Fruit fly (Drosophila melanogaster): ENCODE results near the gene Pex11c.
A peak's percentile ranks its signal among the peaks of the same experiment; 100 is the strongest.

The Pex11c gene

dm6 chr3R:23279834-23280233 lies 21.7 kb downstream of the Pex11c start:
- no peak for TF ChIP-seq CG8478 (optimal IDR thresholded peaks at IDR 0.05)
- TF ChIP-seq usp (GFP tag; optimal IDR thresholded peaks at IDR 0.05): no peak
- no peak for TF ChIP-seq pan (optimal IDR thresholded peaks at IDR 0.05)
- TF ChIP-seq psq (optimal IDR thresholded peaks at IDR 0.05): no peak
- TF ChIP-seq EcR (GFP tag; optimal IDR thresholded peaks at IDR 0.05): no peak

DNA sequence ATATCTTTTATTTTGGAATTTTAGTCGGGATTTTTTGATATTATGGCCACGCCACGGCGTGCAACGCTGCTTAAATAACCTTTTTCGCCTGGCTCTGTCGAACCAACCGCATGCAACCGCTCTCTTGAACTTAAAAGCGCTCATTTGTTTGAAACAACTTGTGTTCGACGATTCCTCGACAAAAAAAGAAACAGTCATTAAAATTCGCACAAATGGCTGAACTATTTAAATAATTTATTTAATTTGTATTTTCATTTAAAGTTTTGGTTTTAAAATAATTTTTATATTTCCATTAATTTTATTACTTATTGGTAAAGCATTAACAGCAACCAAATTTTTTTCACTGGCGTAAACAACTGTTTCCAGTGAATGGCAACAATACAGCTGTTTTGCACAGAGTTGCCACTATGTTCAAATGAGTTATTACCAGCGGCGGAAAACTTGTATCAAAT lies 22.7 kb downstream of the Pex11c start, which contains the start of the genes orb and Cdc16:
Gene orb, minus strand, starts transcription at position 51 of the 452 bp plus-strand sequence.
Gene Cdc16, plus strand, starts transcription at position 396 of the 452 bp plus-strand sequence.
- TF ChIP-seq psq (optimal IDR thresholded peaks at IDR 0.05): no peak
- no peak for TF ChIP-seq Dll (optimal IDR thresholded peaks at IDR 0.05)
- TF ChIP-seq CG8478 (optimal IDR thresholded peaks at IDR 0.05): no peak
- no peak for TF ChIP-seq pan (optimal IDR thresholded peaks at IDR 0.05)
- no peak for TF ChIP-seq usp (GFP tag; optimal IDR thresholded peaks at IDR 0.05)
- no peak for TF ChIP-seq EcR (GFP tag; optimal IDR thresholded peaks at IDR 0.05)

dm6 chr3R:23283702-23284101 lies 25.5 kb downstream of the Pex11c start, which contains the start of gene CG6763:
TSS of gene CG6763 (plus strand) at chr3R:23284002.
- TF ChIP-seq EcR (GFP tag; optimal IDR thresholded peaks at IDR 0.05) (no peak), Dll (optimal IDR thresholded peaks at IDR 0.05) (no peak), pan (optimal IDR thresholded peaks at IDR 0.05) (no peak), CG8478 (optimal IDR thresholded peaks at IDR 0.05) (no peak), usp (GFP tag; optimal IDR thresholded peaks at IDR 0.05) (no peak), psq (optimal IDR thresholded peaks at IDR 0.05) (no peak)

DNA sequence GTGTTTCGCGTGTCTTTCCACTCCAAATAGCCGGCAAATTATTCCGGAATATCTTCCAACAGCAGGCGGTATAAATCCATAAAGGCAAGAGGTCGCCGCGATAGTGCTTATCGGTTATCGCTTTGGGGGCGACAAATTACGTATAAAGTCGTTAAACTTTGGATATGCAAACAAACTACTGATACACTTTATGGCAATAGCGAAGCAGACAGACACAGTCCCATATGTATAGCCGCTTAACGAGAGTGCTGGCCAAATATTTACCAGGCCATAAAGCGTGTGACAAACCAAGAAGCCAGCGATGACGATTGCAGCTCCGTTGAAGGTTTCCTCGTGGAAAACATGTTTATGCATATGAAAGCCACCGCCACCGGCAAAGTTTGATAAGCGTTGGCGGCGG lies 26.1 kb downstream of the Pex11c start:
- TF ChIP-seq pan (optimal IDR thresholded peaks at IDR 0.05): no peak
- TF ChIP-seq CG8478 (optimal IDR thresholded peaks at IDR 0.05): no peak
- no peak for TF ChIP-seq usp (GFP tag; optimal IDR thresholded peaks at IDR 0.05)
- TF ChIP-seq EcR (GFP tag; optimal IDR thresholded peaks at IDR 0.05): no peak
- no peak for TF ChIP-seq psq (optimal IDR thresholded peaks at IDR 0.05)

dm6 chr3R:23287951-23288350 lies 29.8 kb downstream of the Pex11c start, which contains the start of gene wam:
TSS of gene wam (minus strand) at chr3R:23288051.
- TF ChIP-seq usp (GFP tag; optimal IDR thresholded peaks at IDR 0.05) (no peak), Dll (optimal IDR thresholded peaks at IDR 0.05) (no peak), EcR (GFP tag; optimal IDR thresholded peaks at IDR 0.05) (no peak), psq (optimal IDR thresholded peaks at IDR 0.05) (no peak), pan (optimal IDR thresholded peaks at IDR 0.05) (no peak), CG8478 (optimal IDR thresholded peaks at IDR 0.05) (no peak)

dm6 chr3R:23290089-23290488 lies 31.9 kb downstream of the Pex11c start, which contains the start of gene bb8:
TSS of gene bb8 (minus strand) at chr3R:23290189.
- TF ChIP-seq CG8478 (optimal IDR thresholded peaks at IDR 0.05) (no peak), usp (GFP tag; optimal IDR thresholded peaks at IDR 0.05) (no peak), Dll (optimal IDR thresholded peaks at IDR 0.05) (no peak), EcR (GFP tag; optimal IDR thresholded peaks at IDR 0.05) (no peak), pan (optimal IDR thresholded peaks at IDR 0.05) (no peak), psq (optimal IDR thresholded peaks at IDR 0.05) (no peak)

- TF ChIP-seq pan (optimal IDR thresholded peaks at IDR 0.05): no peak
These were observed 34.1 kb downstream of the Pex11c start for dm6 chr3R:23292267-23292666.

DNA sequence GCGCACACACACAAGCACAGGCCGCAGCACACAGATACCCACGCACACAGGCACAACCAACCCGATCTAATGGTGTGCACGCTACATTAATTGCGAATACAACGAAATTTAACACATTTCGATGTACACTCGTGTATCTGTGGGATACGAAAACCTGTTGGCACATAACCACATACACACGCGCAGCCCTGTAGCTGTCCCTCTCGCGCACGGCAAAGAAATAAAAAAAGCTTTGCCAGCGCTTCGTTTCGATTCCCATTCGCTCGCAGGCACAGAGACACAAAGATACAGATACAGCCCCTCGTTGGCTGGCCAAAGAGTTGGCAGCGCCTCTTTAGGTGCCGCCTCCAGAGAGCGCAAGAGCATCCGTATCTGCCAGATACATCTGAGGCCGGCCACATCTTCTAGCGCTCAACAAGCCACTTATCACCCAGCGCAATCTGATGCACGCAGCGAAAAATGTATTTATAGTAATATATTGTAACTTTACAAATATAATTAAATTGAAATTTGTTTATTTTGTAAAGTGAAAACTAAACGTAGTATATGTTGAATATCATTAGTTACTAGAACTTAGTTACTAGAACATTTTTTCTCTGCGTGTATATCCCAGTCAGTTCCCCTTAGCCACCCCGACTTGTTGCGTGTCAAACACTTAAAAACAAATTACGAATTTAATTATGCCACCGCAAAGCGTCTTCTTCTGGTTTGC lies 35.1 kb downstream of the Pex11c start:
- TF ChIP-seq usp (GFP tag; optimal IDR thresholded peaks at IDR 0.05) (no peak), Dll (optimal IDR thresholded peaks at IDR 0.05) (no peak), CG8478 (optimal IDR thresholded peaks at IDR 0.05) (peak; percentile 72)

- TF ChIP-seq pan (optimal IDR thresholded peaks at IDR 0.05) (no peak), CG8478 (optimal IDR thresholded peaks at IDR 0.05) (peak; percentile 90), Dll (optimal IDR thresholded peaks at IDR 0.05) (peak; percentile 70), usp (GFP tag; optimal IDR thresholded peaks at IDR 0.05) (no peak)
These were observed 37.2 kb downstream of the Pex11c start for dm6 chr3R:23295360-23295772.

dm6 chr3R:23296146-23296545 lies 38.0 kb downstream of the Pex11c start:
- TF ChIP-seq Dll (optimal IDR thresholded peaks at IDR 0.05): no peak
- no peak for TF ChIP-seq pan (optimal IDR thresholded peaks at IDR 0.05)
- TF ChIP-seq CG8478 (optimal IDR thresholded peaks at IDR 0.05): no peak
- TF ChIP-seq usp (GFP tag; optimal IDR thresholded peaks at IDR 0.05): no peak
- TF ChIP-seq psq (optimal IDR thresholded peaks at IDR 0.05): no peak

dm6 chr3R:23297132-23297862 lies 39.1 kb downstream of the Pex11c start:
- TF ChIP-seq CG8478 (optimal IDR thresholded peaks at IDR 0.05) (no peak), Dll (optimal IDR thresholded peaks at IDR 0.05) (no peak), pan (optimal IDR thresholded peaks at IDR 0.05) (no peak), usp (GFP tag; optimal IDR thresholded peaks at IDR 0.05) (no peak), EcR (GFP tag; optimal IDR thresholded peaks at IDR 0.05) (no peak), psq (optimal IDR thresholded peaks at IDR 0.05) (no peak)

DNA sequence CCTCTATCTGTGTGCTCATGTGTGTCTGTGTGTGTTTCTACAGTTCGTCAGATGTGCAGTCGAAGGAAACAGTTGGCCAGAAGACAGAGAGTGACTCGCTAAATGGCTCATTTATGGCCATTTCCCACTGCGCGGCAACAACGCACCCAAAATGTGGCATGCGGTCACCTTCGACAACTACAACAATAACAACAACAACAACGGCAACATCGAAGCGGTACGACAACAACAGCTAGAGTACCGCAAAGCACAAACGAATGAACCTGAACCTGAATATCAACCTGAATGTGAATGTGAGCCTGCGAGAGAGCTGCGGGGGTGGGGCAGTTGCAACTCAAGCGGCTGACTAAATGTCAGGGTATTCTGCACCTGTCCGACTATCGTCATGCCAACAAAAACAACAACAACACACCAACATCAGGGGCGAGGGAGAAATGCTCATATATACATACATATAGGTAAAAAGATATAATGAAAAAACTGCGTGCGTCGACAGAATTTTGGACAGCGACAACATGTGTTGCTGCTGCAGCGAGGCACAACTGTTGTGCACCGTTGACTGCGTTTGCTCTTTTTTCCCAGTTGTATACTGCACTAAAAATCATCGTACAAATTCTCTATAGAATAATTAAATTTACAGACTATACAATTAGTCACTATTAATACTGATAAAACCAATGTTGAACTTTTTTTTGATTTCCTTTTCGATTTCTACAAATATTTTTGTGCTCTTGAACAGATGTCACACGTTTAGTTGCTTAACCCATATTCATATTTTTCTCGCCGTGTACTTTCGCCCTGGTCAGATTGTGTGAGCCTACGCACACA lies 42.1 kb downstream of the Pex11c start:
- TF ChIP-seq psq (optimal IDR thresholded peaks at IDR 0.05) (no peak), EcR (GFP tag; optimal IDR thresholded peaks at IDR 0.05) (no peak)
